Worm (Caenorhabditis elegans) whole organism, mixed stage, embryonic: ENCODE measurements around the gene C01G12.13.

ENCODE experiments used
- blmp-1 ChIP-seq: fragments of 150-350 bp; optimal IDR thresholded peaks from 2 replicates; lab custom pipeline; 2014; ENCODE audit warnings: missing biosample characterization, missing genetic modification characterization
- ceh-39 ChIP-seq: fragments of 150-350 bp; optimal IDR thresholded peaks from 2 replicates; lab custom pipeline; 2014; ENCODE audit warnings: missing biosample characterization, missing genetic modification characterization
- ceh-83 ChIP-seq: fragments of 200-800 bp; sonication (Bioruptor generic); optimal IDR thresholded peaks from 2 replicates; lab custom pipeline; 2018; ENCODE audit warnings: mild to moderate bottlenecking, missing genetic modification characterization, missing compliant biosample characterization
- ces-1 ChIP-seq: fragments of 150-350 bp; optimal IDR thresholded peaks from 2 replicates; lab custom pipeline; 2014; ENCODE audit warnings: missing biosample characterization, missing genetic modification reagents, missing genetic modification characterization
- drap-1 ChIP-seq: fragments of 200-800 bp; sonication (Bioruptor generic); optimal IDR thresholded peaks from 3 replicates; lab custom pipeline; 2018; ENCODE audit warnings: mild to moderate bottlenecking, missing genetic modification characterization, missing compliant biosample characterization
- elt-1 ChIP-seq: sonication (generic microtip); optimal IDR thresholded peaks from 2 replicates; lab custom pipeline; 2017; ENCODE audit warnings: missing genetic modification characterization, mild to moderate bottlenecking, missing compliant biosample characterization, antibody characterized with exemption, moderate library complexity, borderline replicate concordance; ENCODE audit not compliant: insufficient read depth
- elt-3 ChIP-seq: fragments of 150-350 bp; optimal IDR thresholded peaks from 2 replicates; lab custom pipeline; 2014; ENCODE audit warnings: missing biosample characterization, missing genetic modification characterization
- flh-1 ChIP-seq: fragments of 200-800 bp; sonication (Bioruptor generic); optimal IDR thresholded peaks from 2 replicates; lab custom pipeline; 2018; ENCODE audit warnings: mild to moderate bottlenecking, missing genetic modification characterization, moderate library complexity, missing compliant biosample characterization
- ham-2 ChIP-seq: fragments of 200-800 bp; sonication (Bioruptor generic); optimal IDR thresholded peaks from 2 replicates; lab custom pipeline; 2018; ENCODE audit warnings: mild to moderate bottlenecking, missing genetic modification characterization, missing compliant biosample characterization
- hlh-1 ChIP-seq: fragments of 150-350 bp; optimal IDR thresholded peaks from 2 replicates; lab custom pipeline; 2014; ENCODE audit warnings: missing biosample characterization, missing genetic modification reagents, missing genetic modification characterization
- lin-13 ChIP-seq: fragments of 150-350 bp; optimal IDR thresholded peaks from 2 replicates; lab custom pipeline; 2014; ENCODE audit warnings: missing biosample characterization, missing genetic modification characterization
- lin-32 ChIP-seq: fragments of 200-800 bp; sonication (Bioruptor generic); optimal IDR thresholded peaks from 2 replicates; lab custom pipeline; 2018; ENCODE audit warnings: mild to moderate bottlenecking, missing genetic modification characterization, missing compliant biosample characterization
- lsy-2 ChIP-seq: fragments of 150-350 bp; optimal IDR thresholded peaks from 2 replicates; lab custom pipeline; 2014; ENCODE audit warnings: missing biosample characterization, missing genetic modification characterization
- mep-1 ChIP-seq: fragments of 150-350 bp; optimal IDR thresholded peaks from 2 replicates; lab custom pipeline; 2017; ENCODE audit warnings: missing biosample characterization, missing genetic modification reagents, missing genetic modification characterization, inconsistent platforms
- mls-2 ChIP-seq: sonication (generic microtip); optimal IDR thresholded peaks from 2 replicates; lab custom pipeline; 2016; ENCODE audit warnings: mild to moderate bottlenecking, missing genetic modification characterization, moderate library complexity, missing compliant biosample characterization
- nhr-12 ChIP-seq: fragments of 150-350 bp; optimal IDR thresholded peaks from 2 replicates; lab custom pipeline; 2014; ENCODE audit warnings: missing biosample characterization, missing genetic modification characterization
- nhr-237 ChIP-seq: fragments of 150-350 bp; optimal IDR thresholded peaks from 2 replicates; lab custom pipeline; 2014; ENCODE audit warnings: missing biosample characterization, missing genetic modification characterization
- pha-4 ChIP-seq: fragments of 150-350 bp; optimal IDR thresholded peaks from 2 replicates; lab custom pipeline; 2018; ENCODE audit warnings: missing biosample characterization, missing genetic modification reagents, missing genetic modification characterization
- sem-2 ChIP-seq: fragments of 200-800 bp; sonication (Bioruptor generic); optimal IDR thresholded peaks from 2 replicates; lab custom pipeline; 2018; ENCODE audit warnings: mild to moderate bottlenecking, missing genetic modification characterization, missing compliant biosample characterization
- sptf-1 ChIP-seq: sonication (generic microtip); optimal IDR thresholded peaks from 2 replicates; lab custom pipeline; 2017; ENCODE audit warnings: mild to moderate bottlenecking, missing genetic modification characterization, moderate library complexity, missing compliant biosample characterization
- unc-120 ChIP-seq: sonication (generic microtip); optimal IDR thresholded peaks from 2 replicates; lab custom pipeline; 2017; ENCODE audit warnings: missing genetic modification characterization, missing compliant biosample characterization; ENCODE audit not compliant: poor library complexity, severe bottlenecking
- unc-39 ChIP-seq: fragments of 150-350 bp; optimal IDR thresholded peaks from 2 replicates; lab custom pipeline; 2014; ENCODE audit warnings: missing biosample characterization, missing genetic modification characterization
- unc-62 ChIP-seq: fragments of 150-350 bp; optimal IDR thresholded peaks from 2 replicates; lab custom pipeline; 2014; ENCODE audit warnings: missing biosample characterization, missing genetic modification reagents, missing genetic modification characterization
- zip-8 ChIP-seq: fragments of 150-350 bp; optimal IDR thresholded peaks from 2 replicates; lab custom pipeline; 2014; ENCODE audit warnings: missing biosample characterization, missing genetic modification characterization
- ztf-11 ChIP-seq: fragments of 150-350 bp; optimal IDR thresholded peaks from 2 replicates; lab custom pipeline; 2014; ENCODE audit warnings: missing biosample characterization, missing genetic modification characterization

The C01G12.13 gene

DNA sequence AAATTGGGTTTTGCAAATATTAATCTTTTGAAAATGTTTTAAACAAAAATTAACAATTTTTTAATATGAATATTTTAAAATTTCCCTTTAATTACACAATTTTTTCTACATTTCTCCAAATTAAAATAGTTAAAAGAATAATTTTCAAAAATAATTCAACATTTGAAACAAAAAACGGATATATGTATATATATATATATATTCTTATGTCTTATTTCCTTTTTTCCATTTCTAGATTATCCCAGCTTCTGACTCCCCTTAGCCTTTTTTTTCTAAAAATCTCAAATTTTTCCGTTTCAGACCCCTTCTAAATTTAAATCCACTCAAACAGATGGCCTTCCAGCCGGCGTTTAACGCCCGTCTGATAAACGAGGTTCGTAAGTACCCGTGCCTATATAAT, 3.2 kb upstream of the C01G12.13 start, which contains the start of gene madf-5:
Gene madf-5, plus strand, starts transcription at position 301 of the 400 bp plus-strand sequence.
- TF ChIP-seq unc-120 (tag; lab: Kevin White, UChicago) (no peak), sem-2 (GFP tag; lab: Kevin White, UChicago) (no peak), lin-13 (no peak), flh-1 (GFP tag; lab: Kevin White, UChicago) (no peak), mep-1 (tag; lab: Kevin White, UChicago) (no peak), lin-32 (GFP tag; lab: Kevin White, UChicago) (no peak)

- TF ChIP-seq unc-62 = no peak
- no peak for TF ChIP-seq lin-13
- TF ChIP-seq elt-3 (tag; lab: Kevin White, UChicago) = no peak
- no peak for TF ChIP-seq hlh-1
- no peak for TF ChIP-seq blmp-1 (tag; lab: Kevin White, UChicago)
Observed at ce11 chrII:14574790-14575189, 1.7 kb upstream of the C01G12.13 start.

DNA sequence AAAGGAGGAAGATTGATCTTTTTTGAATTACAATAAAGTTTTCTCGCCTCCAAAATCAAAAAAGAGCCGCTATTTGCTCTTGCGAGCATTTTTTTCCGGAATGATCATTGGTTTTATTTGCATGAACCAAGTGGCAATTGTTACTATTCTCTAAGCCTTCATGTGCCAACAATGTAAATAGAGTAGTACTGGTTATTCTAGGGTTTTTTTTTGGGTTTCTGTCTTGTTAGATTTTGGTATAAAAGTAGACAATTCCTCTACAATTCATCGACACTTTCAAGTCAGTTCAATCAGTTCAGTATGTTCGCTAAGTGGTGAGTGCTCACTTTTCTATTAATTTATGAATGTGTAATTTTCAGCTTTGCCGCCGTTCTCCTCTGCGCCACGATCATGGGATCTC, 1.5 kb downstream of the C01G12.13 start, which contains the start of gene nspb-7:
Gene nspb-7, plus strand, starts transcription at position 301 of the 400 bp plus-strand sequence.
- no peak for TF ChIP-seq mep-1 (tag; lab: Kevin White, UChicago)
- TF ChIP-seq nhr-237 = no peak
- TF ChIP-seq blmp-1 (tag; lab: Kevin White, UChicago) = no peak
- no peak for TF ChIP-seq hlh-1
- TF ChIP-seq unc-62 = no peak
- TF ChIP-seq, all 35 proteins: peak for 0

DNA sequence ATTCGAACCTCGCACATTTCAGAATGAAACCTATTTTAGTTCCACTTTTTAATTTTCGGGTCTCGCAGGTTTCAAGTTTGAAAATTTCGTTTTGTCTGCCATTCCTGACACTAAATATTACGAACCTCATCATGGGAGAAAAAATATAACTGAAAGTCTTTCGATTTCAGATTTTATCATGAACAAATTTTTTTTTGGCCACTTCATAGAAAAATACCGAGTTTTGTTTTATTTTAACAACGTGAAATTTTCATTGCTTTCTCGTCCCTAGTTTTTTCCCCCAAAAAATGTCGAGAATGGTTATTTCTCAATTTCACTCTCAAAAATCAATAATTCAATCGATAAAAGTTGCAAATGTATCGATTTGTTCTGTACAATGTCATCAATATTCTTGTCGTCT, 2.2 kb downstream of the C01G12.13 start, which contains the start of gene C01G12.9:
Gene C01G12.9, plus strand, starts transcription at position 301 of the 400 bp plus-strand sequence.
- TF ChIP-seq unc-62 = no peak
- no peak for TF ChIP-seq nhr-12 (tag; lab: Kevin White, UChicago)

- no peak for TF ChIP-seq sptf-1 (tag; lab: Kevin White, UChicago)
- TF ChIP-seq lsy-2 (tag; lab: Kevin White, UChicago) = no peak
- no peak for TF ChIP-seq sem-2 (GFP tag; lab: Kevin White, UChicago)
- TF ChIP-seq mls-2 (tag; lab: Kevin White, UChicago) = no peak
Observed at ce11 chrII:14580549-14580948, 4.0 kb downstream of the C01G12.13 start, which contains the start of the genes nspb-8 and nspb-9. nspb-8 (minus strand) TSS chrII:14580649. nspb-9 (plus strand) TSS chrII:14580859.

- TF ChIP-seq unc-39 = no peak
- no peak for TF ChIP-seq nhr-12 (tag; lab: Kevin White, UChicago)
- TF ChIP-seq nhr-237 = no peak
- no peak for TF ChIP-seq ceh-39 (tag; lab: Kevin White, UChicago)
- TF ChIP-seq ces-1 (GFP tag; lab: Kevin White, UChicago) = no peak
- no peak for TF ChIP-seq sptf-1 (tag; lab: Kevin White, UChicago)
- TF ChIP-seq pha-4 (tag; lab: Kevin White, UChicago) = no peak
- TF ChIP-seq unc-62 = no peak
- no peak for TF ChIP-seq sem-2 (GFP tag; lab: Kevin White, UChicago)
- no peak for TF ChIP-seq drap-1 (GFP tag; lab: Kevin White, UChicago)
- TF ChIP-seq elt-1 (tag; lab: Kevin White, UChicago) = no peak
- no peak for TF ChIP-seq mep-1 (tag; lab: Kevin White, UChicago)
- TF ChIP-seq ham-2 = no peak
- no peak for TF ChIP-seq ceh-83 (GFP tag; lab: Kevin White, UChicago)
- TF ChIP-seq mls-2 (tag; lab: Kevin White, UChicago) = no peak
Observed at ce11 chrII:14582206-14582605, 5.7 kb downstream of the C01G12.13 start, which contains the start of gene C01G12.3. C01G12.3 (minus strand) TSS chrII:14582306.

DNA sequence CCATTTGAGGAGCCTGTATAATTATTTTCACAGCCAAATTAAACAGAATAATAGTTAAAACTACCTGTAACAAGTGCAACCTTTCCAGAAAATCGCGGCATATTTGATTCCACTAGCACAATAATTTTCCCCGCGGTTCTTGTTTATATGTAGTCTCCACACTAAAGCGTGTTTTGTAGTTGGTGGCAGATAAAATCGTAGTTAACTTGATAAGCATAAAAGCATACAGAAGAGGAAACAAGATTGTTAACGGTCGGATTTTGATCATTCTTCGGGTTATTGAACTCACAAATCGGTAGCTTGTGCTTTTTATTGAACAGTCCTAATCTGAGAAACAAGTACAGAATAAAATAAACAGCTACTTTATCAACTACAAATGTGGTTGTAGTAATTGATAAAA, 10.9 kb downstream of the C01G12.13 start, which contains the start of gene C01G12.5:
Gene C01G12.5, minus strand, starts transcription at position 101 of the 400 bp plus-strand sequence.
- no peak for TF ChIP-seq unc-39
- no peak for TF ChIP-seq hlh-1
- TF ChIP-seq ces-1 (GFP tag; lab: Kevin White, UChicago) = no peak
- no peak for TF ChIP-seq lin-13
- TF ChIP-seq ztf-11 (tag; lab: Kevin White, UChicago) = no peak
- TF ChIP-seq flh-1 (GFP tag; lab: Kevin White, UChicago) = no peak
- TF ChIP-seq sptf-1 (tag; lab: Kevin White, UChicago) = no peak
- no peak for TF ChIP-seq pha-4 (tag; lab: Kevin White, UChicago)
- TF ChIP-seq zip-8 (tag; lab: Kevin White, UChicago) = no peak
- TF ChIP-seq drap-1 (GFP tag; lab: Kevin White, UChicago) = no peak
- TF ChIP-seq nhr-237 = no peak
- no peak for TF ChIP-seq mls-2 (tag; lab: Kevin White, UChicago)
